Fruit fly (Drosophila melanogaster) whole organism, embryonic: ENCODE data around the gene CG4467.

Experiments used
- B-H1 ChIP-seq: fragments of 200-800 bp; sonication (Bioruptor generic); IDR thresholded peaks from 3 replicates; pipeline ENCODE4 v1.3.6; 2022; ENCODE audit warnings: missing biosample characterization, missing genetic modification characterization
- Bgb ChIP-seq: fragments of 200-800 bp; sonication (Bioruptor generic); IDR thresholded peaks from 2 replicates; pipeline ENCODE4 v1.3.6; 2022; ENCODE audit warnings: missing biosample characterization, missing genetic modification characterization; ENCODE audit not compliant: partially characterized antibody
- CG10979 ChIP-seq: fragments of 200-800 bp; sonication (Bioruptor generic); optimal IDR thresholded peaks from 2 replicates; lab custom pipeline; 2018; ENCODE audit warnings: missing biosample characterization, mild to moderate bottlenecking, missing genetic modification characterization, moderate library complexity
- CG11085 ChIP-seq: fragments of 200-800 bp; sonication (Bioruptor generic); IDR thresholded peaks from 2 replicates; pipeline ENCODE4 v1.3.6; 2022; ENCODE audit warnings: missing biosample characterization, missing genetic modification characterization
- CG11093 ChIP-seq: fragments of 200-800 bp; sonication (Bioruptor generic); IDR thresholded peaks from 3 replicates; pipeline ENCODE4 v1.3.6; 2022; ENCODE audit warnings: missing biosample characterization, missing genetic modification characterization
- CG12155 ChIP-seq: fragments of 200-800 bp; sonication (Bioruptor generic); optimal IDR thresholded peaks from 3 replicates; lab custom pipeline; 2016; ENCODE audit warnings: missing biosample characterization, missing genetic modification characterization
- CG1233 ChIP-seq: fragments of 200-800 bp; sonication (Bioruptor generic); optimal IDR thresholded peaks from 4 replicates; lab custom pipeline; 2018; ENCODE audit warnings: missing biosample characterization, mild to moderate bottlenecking, missing genetic modification characterization
- CG13287 ChIP-seq: fragments of 200-800 bp; sonication (Bioruptor generic); IDR thresholded peaks from 2 replicates; pipeline ENCODE4 v1.3.6; 2022; ENCODE audit warnings: missing biosample characterization, missing genetic modification characterization; ENCODE audit not compliant: partially characterized antibody
- CG14441 ChIP-seq: fragments of 200-800 bp; sonication (Bioruptor generic); IDR thresholded peaks from 2 replicates; pipeline ENCODE4 v1.3.6; 2022; ENCODE audit warnings: missing biosample characterization, missing genetic modification characterization
- CG15073 ChIP-seq: fragments of 200-800 bp; sonication (Bioruptor generic); optimal IDR thresholded peaks from 2 replicates; lab custom pipeline; 2016; ENCODE audit warnings: missing biosample characterization, missing genetic modification characterization
- CG17912 ChIP-seq: fragments of 200-800 bp; sonication (Bioruptor generic); optimal IDR thresholded peaks from 2 replicates; lab custom pipeline; 2018; ENCODE audit warnings: missing biosample characterization, mild to moderate bottlenecking, missing genetic modification characterization
- CG3065 ChIP-seq: fragments of 200-800 bp; sonication (Bioruptor generic); optimal IDR thresholded peaks from 2 replicates; lab custom pipeline; 2016; ENCODE audit warnings: missing biosample characterization, missing genetic modification characterization
- CG31224 ChIP-seq: fragments of 200-800 bp; sonication (Bioruptor generic); IDR thresholded peaks from 2 replicates; pipeline ENCODE4 v1.3.6; 2022; ENCODE audit warnings: missing biosample characterization, missing genetic modification characterization
- CG3163 ChIP-seq: fragments of 200-800 bp; sonication (Bioruptor generic); optimal IDR thresholded peaks from 3 replicates; lab custom pipeline; 2016; ENCODE audit warnings: missing biosample characterization, missing genetic modification characterization
- CG3995 ChIP-seq: fragments of 200-800 bp; sonication (Bioruptor generic); optimal IDR thresholded peaks from 3 replicates; lab custom pipeline; 2016; ENCODE audit warnings: missing biosample characterization, missing genetic modification characterization
- CG4820 ChIP-seq: fragments of 200-800 bp; sonication (Bioruptor generic); optimal IDR thresholded peaks from 3 replicates; lab custom pipeline; 2016; ENCODE audit warnings: missing biosample characterization, missing genetic modification characterization
- CG6254 ChIP-seq: fragments of 200-800 bp; sonication (Bioruptor generic); optimal IDR thresholded peaks from 3 replicates; lab custom pipeline; 2017; ENCODE audit warnings: mild to moderate bottlenecking, missing biosample characterization, missing genetic modification reagents, missing genetic modification characterization
- CG7556 ChIP-seq: fragments of 200-800 bp; sonication (Bioruptor generic); optimal IDR thresholded peaks from 2 replicates; lab custom pipeline; 2017; ENCODE audit warnings: missing biosample characterization, mild to moderate bottlenecking, missing genetic modification characterization
- CG8359 ChIP-seq: fragments of 200-800 bp; sonication (Bioruptor generic); optimal IDR thresholded peaks from 2 replicates; lab custom pipeline; 2017; ENCODE audit warnings: missing biosample characterization, mild to moderate bottlenecking, missing genetic modification characterization, borderline replicate concordance
- CG9876 ChIP-seq: fragments of 200-800 bp; sonication (Bioruptor generic); optimal IDR thresholded peaks from 2 replicates; lab custom pipeline; 2016; ENCODE audit warnings: missing biosample characterization, missing genetic modification characterization
- CG9932 ChIP-seq: fragments of 200-800 bp; sonication (Bioruptor generic); IDR thresholded peaks from 2 replicates; pipeline ENCODE4 v1.3.6; 2022; ENCODE audit warnings: missing biosample characterization, missing genetic modification characterization
- D19A ChIP-seq: fragments of 200-800 bp; optimal IDR thresholded peaks from 3 replicates; lab custom pipeline; 2019; ENCODE audit warnings: missing biosample characterization, mild to moderate bottlenecking, missing genetic modification characterization, moderate library complexity
- Drgx ChIP-seq: fragments of 200-800 bp; sonication (Bioruptor generic); IDR thresholded peaks from 2 replicates; pipeline ENCODE4 v1.3.6; 2022; ENCODE audit warnings: missing biosample characterization, missing genetic modification characterization
- HLH54F ChIP-seq: fragments of 200-800 bp; sonication (Bioruptor generic); optimal IDR thresholded peaks from 3 replicates; lab custom pipeline; 2016; ENCODE audit warnings: missing biosample characterization, missing genetic modification characterization
- MBD-R2 ChIP-seq: fragments of 200-800 bp; sonication (Bioruptor generic); IDR thresholded peaks from 2 replicates; pipeline ENCODE4 v1.3.6; 2022; ENCODE audit warnings: missing biosample characterization, missing genetic modification characterization
- NFAT ChIP-seq: fragments of 200-800 bp; sonication (Bioruptor generic); IDR thresholded peaks from 2 replicates; pipeline ENCODE4 v1.3.6; 2022; ENCODE audit warnings: missing biosample characterization, missing genetic modification characterization
- Opbp ChIP-seq: fragments of 200-800 bp; sonication (Bioruptor generic); IDR thresholded peaks from 3 replicates; pipeline ENCODE4 v1.3.6; 2022; ENCODE audit warnings: missing biosample characterization, missing genetic modification characterization; ENCODE audit not compliant: partially characterized antibody
- PHDP ChIP-seq: fragments of 200-800 bp; sonication (Bioruptor generic); optimal IDR thresholded peaks from 3 replicates; lab custom pipeline; 2018; ENCODE audit warnings: missing biosample characterization, mild to moderate bottlenecking, missing genetic modification characterization, moderate library complexity
- Scr ChIP-seq: fragments of 200-800 bp; sonication (Bioruptor generic); IDR thresholded peaks from 2 replicates; pipeline ENCODE4 v1.3.6; 2022; ENCODE audit warnings: missing biosample characterization, missing genetic modification characterization; ENCODE audit not compliant: partially characterized antibody
- Six4 ChIP-seq: fragments of 200-800 bp; sonication (Bioruptor generic); optimal IDR thresholded peaks from 2 replicates; lab custom pipeline; 2016; ENCODE audit warnings: missing biosample characterization, missing genetic modification characterization
- Xbp1 ChIP-seq: fragments of 200-800 bp; sonication (Bioruptor generic); optimal IDR thresholded peaks from 3 replicates; lab custom pipeline; 2016; ENCODE audit warnings: missing biosample characterization, mild to moderate bottlenecking, missing genetic modification characterization
- aop ChIP-seq: fragments of 200-800 bp; sonication (Bioruptor generic); IDR thresholded peaks from 2 replicates; pipeline ENCODE4 v1.3.6; 2022; ENCODE audit warnings: missing biosample characterization, missing genetic modification characterization
- ash1 ChIP-seq: fragments of 200-800 bp; sonication (Bioruptor generic); optimal IDR thresholded peaks from 2 replicates; lab custom pipeline; 2018; ENCODE audit warnings: missing biosample characterization, mild to moderate bottlenecking, missing genetic modification characterization
- bcd ChIP-seq: fragments of 200-800 bp; sonication (Bioruptor generic); optimal IDR thresholded peaks from 2 replicates; lab custom pipeline; 2017; ENCODE audit warnings: missing biosample characterization, mild to moderate bottlenecking, missing genetic modification characterization
- cad ChIP-seq: fragments of >200 bp; optimal IDR thresholded peaks from 2 replicates; lab custom pipeline; 2017; ENCODE audit warnings: missing biosample characterization, missing genetic modification characterization
- chm ChIP-seq: fragments of 200-800 bp; sonication (Bioruptor generic); IDR thresholded peaks from 2 replicates; pipeline ENCODE4 v1.3.6; 2022; ENCODE audit warnings: missing biosample characterization, missing genetic modification characterization
- crol ChIP-seq: fragments of 200-800 bp; sonication (Bioruptor generic); IDR thresholded peaks from 2 replicates; pipeline ENCODE4 v1.3.6; 2022; ENCODE audit warnings: missing biosample characterization, missing genetic modification characterization
- ftz-f1 ChIP-seq: fragments of 200-800 bp; sonication (Bioruptor generic); optimal IDR thresholded peaks from 2 replicates; lab custom pipeline; 2016; ENCODE audit warnings: missing biosample characterization, missing genetic modification characterization
- ham ChIP-seq: fragments of 200-800 bp; sonication (Bioruptor generic); IDR thresholded peaks from 2 replicates; pipeline ENCODE4 v1.3.6; 2022; ENCODE audit warnings: missing biosample characterization, missing genetic modification characterization
- her ChIP-seq: fragments of 200-800 bp; sonication (Bioruptor generic); optimal IDR thresholded peaks from 2 replicates; lab custom pipeline; 2016; ENCODE audit warnings: missing biosample characterization, missing genetic modification characterization
- hth ChIP-seq: fragments of >200 bp; optimal IDR thresholded peaks from 2 replicates; lab custom pipeline; 2017; ENCODE audit warnings: inconsistent platforms
- lbe ChIP-seq: fragments of 200-800 bp; sonication (Bioruptor generic); optimal IDR thresholded peaks from 2 replicates; lab custom pipeline; 2016; ENCODE audit warnings: missing biosample characterization, mild to moderate bottlenecking, missing genetic modification characterization
- lilli ChIP-seq: fragments of 200-800 bp; sonication (Bioruptor generic); optimal IDR thresholded peaks from 3 replicates; lab custom pipeline; 2016; ENCODE audit warnings: missing biosample characterization, missing genetic modification characterization
- nerfin-2 ChIP-seq: fragments of 200-800 bp; sonication (Bioruptor generic); IDR thresholded peaks from 2 replicates; pipeline ENCODE4 v1.3.6; 2022; ENCODE audit warnings: missing biosample characterization, missing genetic modification characterization; ENCODE audit not compliant: partially characterized antibody
- pb ChIP-seq: fragments of 200-800 bp; sonication (Bioruptor generic); optimal IDR thresholded peaks from 3 replicates; lab custom pipeline; 2016; ENCODE audit warnings: missing biosample characterization, missing genetic modification characterization
- prd ChIP-seq, 3 experiments: fragments of >200 bp in 2 of 3; fragments of 200-800 bp in 1 of 3; sonication (Bioruptor generic) in 1 of 3; optimal IDR thresholded peaks in 2 of 3; IDR thresholded peaks in 1 of 3; 2 replicates in 2 of 3; 3 replicates in 1 of 3; pipeline versions ENCODE4 v1.3.6 to Lab custom; 2017 to 2022; ENCODE audit warnings: missing biosample characterization in 1 of 3, missing genetic modification characterization in 1 of 3
- sens-2 ChIP-seq: fragments of 200-800 bp; sonication (Bioruptor generic); IDR thresholded peaks from 2 replicates; pipeline ENCODE4 v1.3.6; 2022; ENCODE audit warnings: missing biosample characterization, missing genetic modification characterization
- shn ChIP-seq: fragments of 200-800 bp; sonication (Bioruptor generic); optimal IDR thresholded peaks from 3 replicates; lab custom pipeline; 2016; ENCODE audit warnings: missing biosample characterization, missing genetic modification characterization
- tx ChIP-seq: fragments of 200-800 bp; sonication (Bioruptor generic); optimal IDR thresholded peaks from 2 replicates; lab custom pipeline; 2016; ENCODE audit warnings: missing biosample characterization, missing genetic modification characterization
- z ChIP-seq: fragments of 200-800 bp; sonication (Bioruptor generic); IDR thresholded peaks from 3 replicates; pipeline ENCODE4 v1.3.6; 2022; ENCODE audit warnings: missing biosample characterization, missing genetic modification characterization

CG4467 gene

dm6 chr3R:23214603-23215433, 33.9 kb downstream of the CG4467 start (continued):
- TF ChIP-seq CG9932, result no peak
- no peak for TF ChIP-seq Six4 (GFP tag; lab: Kevin White, UChicago)
- TF ChIP-seq CG14441 (GFP tag; lab: Robert Waterston, UW), result no peak
- TF ChIP-seq cad (GFP tag; lab: Kevin White, UChicago), result no peak
- TF ChIP-seq lilli (GFP tag; lab: Kevin White, UChicago), result peak; percentile 7
- no peak for TF ChIP-seq Drgx (GFP tag; lab: Robert Waterston, UW)
- TF ChIP-seq CG11085 (GFP tag; lab: Robert Waterston, UW), result no peak
- no peak for TF ChIP-seq PHDP (tag; lab: Kevin White, UChicago)
- TF ChIP-seq CG4820, result no peak
- TF ChIP-seq nerfin-2, result 0 out of 2 replicates have a peak, but pooled peaks have one; percentile 26
- peak; percentile 30; the same call in 1 of the 3 replicates for TF ChIP-seq Opbp (GFP tag; lab: Robert Waterston, UW)
- TF ChIP-seq ash1 (GFP tag; lab: Kevin White, UChicago), result no peak
- TF ChIP-seq CG3163 (GFP tag; lab: Kevin White, UChicago), result no peak
- no peak for TF ChIP-seq sens-2
- TF ChIP-seq Bgb (GFP tag; lab: Robert Waterston, UW), result peak; percentile 48; the same call in 1 of the 2 replicates
- TF ChIP-seq CG10979 (tag; lab: Kevin White, UChicago), result no peak
- no peak for TF ChIP-seq CG9876
- 0 out of 2 replicates have a peak, but pooled peaks have one; percentile 26 for TF ChIP-seq Scr
- TF ChIP-seq tx, result no peak
- no peak for TF ChIP-seq CG15073 (GFP tag; lab: Kevin White, UChicago)
- TF ChIP-seq her, result no peak
- no peak for TF ChIP-seq crol (GFP tag; lab: Robert Waterston, UW)
- TF ChIP-seq CG7556 (GFP tag; lab: Kevin White, UChicago), result no peak
- no peak; the same call in 1 of the 2 replicates for TF ChIP-seq chm (GFP tag; lab: Robert Waterston, UW)
- TF ChIP-seq CG3065 (GFP tag; lab: Kevin White, UChicago), result no peak
- no peak for TF ChIP-seq shn (GFP tag; lab: Kevin White, UChicago)
- TF ChIP-seq MBD-R2 (GFP tag; lab: Robert Waterston, UW), result no peak
- TF ChIP-seq ftz-f1 (GFP tag; lab: Kevin White, UChicago), result peak; percentile 31
- TF ChIP-seq NFAT, result no peak
- TF ChIP-seq hth (lab: Kevin White, UChicago), result no peak
- TF ChIP-seq CG13287 (GFP tag; lab: Robert Waterston, UW), result peak; percentile 57
- TF ChIP-seq prd (optimal IDR thresholded peaks at IDR 0.05; lab: Kevin White, UChicago), result no peak
- TF ChIP-seq prd (GFP tag; IDR thresholded peaks at IDR 0.05; lab: Robert Waterston, UW), result no peak
- no peak for TF ChIP-seq bcd (GFP tag; lab: Kevin White, UChicago)
- no peak for TF ChIP-seq CG12155 (GFP tag; lab: Kevin White, UChicago)
- TF ChIP-seq ham (GFP tag; lab: Robert Waterston, UW), result no peak
- TF ChIP-seq CG11093 (GFP tag; lab: Robert Waterston, UW), result no peak
- no peak for TF ChIP-seq HLH54F
- no peak for TF ChIP-seq CG31224 (GFP tag; lab: Robert Waterston, UW)
- no peak for TF ChIP-seq B-H1
- no peak for TF ChIP-seq D19A (tag; lab: Kevin White, UChicago)
- no peak for TF ChIP-seq aop (GFP tag; lab: Robert Waterston, UW)
- no peak for TF ChIP-seq z (GFP tag; lab: Robert Waterston, UW)
- TF ChIP-seq CG1233 (GFP tag; lab: Kevin White, UChicago), result no peak
- no peak for TF ChIP-seq CG17912 (GFP tag; lab: Kevin White, UChicago)
- TF ChIP-seq pb, result no peak
- TF ChIP-seq CG3995 (GFP tag; lab: Kevin White, UChicago), result no peak
- TF ChIP-seq Xbp1 (GFP tag; lab: Kevin White, UChicago), result no peak
- TF ChIP-seq lbe (GFP tag; lab: Kevin White, UChicago), result peak; percentile 30
- TF ChIP-seq CG8359 (GFP tag; lab: Kevin White, UChicago), result no peak
- no peak for TF ChIP-seq CG6254 (GFP tag; lab: Kevin White, UChicago)
